Worm (Caenorhabditis elegans) whole organism, young adult: ENCODE data around the gene cpr-9.
A peak's percentile ranks its signal among the peaks of the same experiment; 100 is the strongest.

ENCODE experiments used
- B0019.2 ChIP-seq: fragments of 200-800 bp; sonication (Bioruptor generic); conservative IDR thresholded peaks from 2 replicates; pipeline ENCODE4 v1.3.6; 2022; ENCODE audit warnings: missing genetic modification reagents, missing genetic modification characterization, missing compliant biosample characterization
- B0035.1 ChIP-seq: sonication (generic microtip); optimal IDR thresholded peaks from 2 replicates; lab custom pipeline; 2016; ENCODE audit warnings: missing genetic modification characterization, mild to moderate bottlenecking, missing compliant biosample characterization, missing genotype, missing genetic modification reagents
- D2030.7 ChIP-seq: fragments of 200-800 bp; sonication (Bioruptor generic); IDR thresholded peaks from 2 replicates; pipeline ENCODE4 v1.3.6; 2022; ENCODE audit warnings: missing genetic modification reagents, missing genetic modification characterization, missing compliant biosample characterization
- F37B4.10 ChIP-seq: fragments of 200-800 bp; sonication (Bioruptor generic); IDR thresholded peaks from 2 replicates; pipeline ENCODE4 v1.3.6; 2022; ENCODE audit warnings: missing genetic modification characterization, missing compliant biosample characterization
- F39B2.1 ChIP-seq: fragments of 200-800 bp; sonication (Bioruptor generic); IDR thresholded peaks from 2 replicates; pipeline ENCODE4 v1.3.6; 2022; ENCODE audit warnings: missing genetic modification reagents, missing genetic modification characterization, missing compliant biosample characterization
- F49E8.2 ChIP-seq: sonication (generic microtip); optimal IDR thresholded peaks from 3 replicates; lab custom pipeline; 2017; ENCODE audit warnings: missing genetic modification characterization, mild to moderate bottlenecking, missing compliant biosample characterization, antibody characterized with exemption, moderate library complexity; ENCODE audit not compliant: insufficient read depth
- F57A8.1 ChIP-seq: fragments of 200-800 bp; sonication (Bioruptor generic); optimal IDR thresholded peaks from 2 replicates; lab custom pipeline; 2018; ENCODE audit warnings: mild to moderate bottlenecking, missing genetic modification characterization, moderate library complexity, missing compliant biosample characterization
- F57C9.4 ChIP-seq: sonication (generic microtip); optimal IDR thresholded peaks from 2 replicates; lab custom pipeline; 2017; ENCODE audit warnings: mild to moderate bottlenecking, missing genetic modification characterization, missing compliant biosample characterization
- K12H6.12 ChIP-seq: fragments of 200-800 bp; sonication (Bioruptor generic); optimal IDR thresholded peaks from 2 replicates; lab custom pipeline; 2018; ENCODE audit warnings: mild to moderate bottlenecking, missing genetic modification characterization, missing compliant biosample characterization
- Y53F4B.3 ChIP-seq: fragments of 200-800 bp; sonication (Bioruptor generic); IDR thresholded peaks from 2 replicates; pipeline ENCODE4 v1.3.6; 2022; ENCODE audit warnings: missing genetic modification reagents, missing genetic modification characterization, missing compliant biosample characterization
- Y67H2A.10 ChIP-seq: fragments of 200-800 bp; sonication (Bioruptor generic); conservative IDR thresholded peaks from 2 replicates; pipeline ENCODE4 v1.3.6; 2022; ENCODE audit warnings: missing genetic modification reagents, missing genetic modification characterization, missing compliant biosample characterization
- attf-5 ChIP-seq: fragments of 200-800 bp; sonication (Bioruptor generic); optimal IDR thresholded peaks from 2 replicates; lab custom pipeline; 2018; ENCODE audit warnings: mild to moderate bottlenecking, missing genetic modification characterization, missing compliant biosample characterization
- attf-6 ChIP-seq: fragments of 200-800 bp; sonication (Bioruptor generic); IDR thresholded peaks from 2 replicates; pipeline ENCODE4 v1.3.6; 2022; ENCODE audit warnings: missing genetic modification reagents, missing genetic modification characterization, missing compliant biosample characterization
- bed-2 ChIP-seq: fragments of 200-800 bp; sonication (Bioruptor generic); IDR thresholded peaks from 2 replicates; pipeline ENCODE4 v1.3.6; 2022; ENCODE audit warnings: missing genetic modification reagents, missing genetic modification characterization, missing compliant biosample characterization
- ceh-27 ChIP-seq: fragments of 200-800 bp; sonication (Bioruptor generic); optimal IDR thresholded peaks from 2 replicates; lab custom pipeline; 2018; ENCODE audit warnings: mild to moderate bottlenecking, missing genetic modification characterization, moderate library complexity, missing compliant biosample characterization
- ceh-40 ChIP-seq: fragments of 200-800 bp; sonication (Bioruptor generic); IDR thresholded peaks from 2 replicates; pipeline ENCODE4 v1.3.6; 2022; ENCODE audit warnings: missing genetic modification characterization, missing compliant biosample characterization
- ceh-58 ChIP-seq: fragments of 200-800 bp; sonication (Bioruptor generic); IDR thresholded peaks from 2 replicates; pipeline ENCODE4 v1.3.6; 2022; ENCODE audit warnings: missing genetic modification characterization, missing compliant biosample characterization
- egl-18 ChIP-seq: fragments of 200-800 bp; sonication (Bioruptor generic); IDR thresholded peaks from 2 replicates; pipeline ENCODE4 v1.3.6; 2022; ENCODE audit warnings: missing genetic modification reagents, missing genetic modification characterization, missing compliant biosample characterization
- egrh-3 ChIP-seq: fragments of 200-800 bp; sonication (Bioruptor generic); IDR thresholded peaks from 2 replicates; pipeline ENCODE4 v1.3.6; 2022; ENCODE audit warnings: missing genetic modification reagents, missing genetic modification characterization, missing compliant biosample characterization
- him-1 ChIP-seq: sonication (generic microtip); optimal IDR thresholded peaks from 2 replicates; lab custom pipeline; 2016; ENCODE audit warnings: missing genotype, missing genetic modification reagents, missing genetic modification characterization, missing compliant biosample characterization
- lag-1 ChIP-seq: fragments of 200-800 bp; sonication (Bioruptor generic); IDR thresholded peaks from 2 replicates; pipeline ENCODE4 v1.3.6; 2022; ENCODE audit warnings: missing genetic modification reagents, missing genetic modification characterization, missing compliant biosample characterization
- let-526 ChIP-seq: fragments of 200-800 bp; sonication (Bioruptor generic); IDR thresholded peaks from 2 replicates; pipeline ENCODE4 v1.3.6; 2022; ENCODE audit warnings: missing genetic modification reagents, missing genetic modification characterization, missing compliant biosample characterization
- let-607 ChIP-seq, 2 experiments: fragments of 200-800 bp in 1 of 2; sonication (Bioruptor generic) in 1 of 2; sonication (generic microtip) in 1 of 2; optimal IDR thresholded peaks; 2 replicates each; lab custom pipeline; 2016 to 2018; ENCODE audit warnings: mild to moderate bottlenecking in 2 of 2, missing compliant biosample characterization in 2 of 2, missing genetic modification characterization in 2 of 2, moderate library complexity in 2 of 2, missing genotype in 1 of 2
- lin-26 ChIP-seq: fragments of 200-800 bp; sonication (Bioruptor generic); IDR thresholded peaks from 2 replicates; pipeline ENCODE4 v1.3.6; 2022; ENCODE audit warnings: missing genetic modification reagents, missing genetic modification characterization, missing compliant biosample characterization
- lin-35 ChIP-seq, 3 experiments: fragments of 150-350 bp in 2 of 3; sonication (generic microtip) in 1 of 3; optimal IDR thresholded peaks; 2 replicates each; lab custom pipeline; 2014 to 2018; ENCODE audit warnings: missing biosample characterization in 3 of 3, missing genetic modification characterization in 3 of 3, missing genetic modification reagents in 3 of 3
- lin-40 ChIP-seq: sonication (generic microtip); optimal IDR thresholded peaks from 2 replicates; lab custom pipeline; 2016; ENCODE audit warnings: missing genetic modification characterization, mild to moderate bottlenecking, missing compliant biosample characterization, missing genotype, missing genetic modification reagents
- lsy-27 ChIP-seq: sonication (generic microtip); optimal IDR thresholded peaks from 2 replicates; lab custom pipeline; 2017; ENCODE audit warnings: missing genetic modification characterization, mild to moderate bottlenecking, missing compliant biosample characterization, antibody characterized with exemption, missing genotype, borderline replicate concordance; ENCODE audit not compliant: insufficient read depth
- madf-3 ChIP-seq: fragments of 200-800 bp; sonication (Bioruptor generic); IDR thresholded peaks from 2 replicates; pipeline ENCODE4 v1.3.6; 2022; ENCODE audit warnings: missing genetic modification reagents, missing genetic modification characterization, missing compliant biosample characterization
- mxl-1 ChIP-seq: sonication (generic microtip); optimal IDR thresholded peaks from 2 replicates; lab custom pipeline; 2016; ENCODE audit warnings: missing genetic modification characterization, missing compliant biosample characterization
- nfya-1 ChIP-seq: sonication (generic microtip); optimal IDR thresholded peaks from 2 replicates; lab custom pipeline; 2017; ENCODE audit warnings: antibody characterized with exemption, missing compliant biosample characterization, missing genetic modification characterization, borderline replicate concordance; ENCODE audit not compliant: insufficient read depth
- nfya-2 ChIP-seq: fragments of 200-800 bp; sonication (Bioruptor generic); IDR thresholded peaks from 2 replicates; pipeline ENCODE4 v1.3.6; 2022; ENCODE audit warnings: missing genetic modification reagents, missing genetic modification characterization, missing compliant biosample characterization
- nhr-179 ChIP-seq: sonication (generic microtip); optimal IDR thresholded peaks from 2 replicates; lab custom pipeline; 2016; ENCODE audit warnings: mild to moderate bottlenecking, missing genetic modification characterization, missing compliant biosample characterization
- nhr-80 ChIP-seq: sonication (generic microtip); optimal IDR thresholded peaks from 2 replicates; lab custom pipeline; 2016; ENCODE audit warnings: missing genetic modification characterization, missing compliant biosample characterization
- sea-2 ChIP-seq: fragments of 200-800 bp; sonication (Bioruptor generic); IDR thresholded peaks from 2 replicates; pipeline ENCODE4 v1.3.6; 2022; ENCODE audit warnings: missing genetic modification characterization, missing compliant biosample characterization
- snpc-4 ChIP-seq, 5 experiments: fragments of 150-350 bp in 1 of 5; sonication (generic microtip) in 4 of 5; optimal IDR thresholded peaks; 2 replicates each; lab custom pipeline; 2014 to 2018; ENCODE audit warnings: missing genetic modification characterization in 5 of 5, missing biosample characterization in 3 of 5, antibody characterized with exemption in 2 of 5, mild to moderate bottlenecking in 2 of 5, missing compliant biosample characterization in 2 of 5, missing genotype in 2 of 5, moderate library complexity in 2 of 5, missing genetic modification reagents in 1 of 5
- tbp1 ChIP-seq: fragments of 200-800 bp; sonication (Bioruptor generic); optimal IDR thresholded peaks from 2 replicates; lab custom pipeline; 2018; ENCODE audit warnings: mild to moderate bottlenecking, missing genetic modification characterization, missing compliant biosample characterization
- unc-130 ChIP-seq: sonication (generic microtip); optimal IDR thresholded peaks from 2 replicates; lab custom pipeline; 2016; ENCODE audit warnings: missing genetic modification reagents, missing genetic modification characterization, missing compliant biosample characterization
- unc-62 ChIP-seq: fragments of 150-350 bp; optimal IDR thresholded peaks from 2 replicates; lab custom pipeline; 2014; ENCODE audit warnings: missing biosample characterization, missing genetic modification reagents, missing genetic modification characterization

Gene cpr-9

DNA sequence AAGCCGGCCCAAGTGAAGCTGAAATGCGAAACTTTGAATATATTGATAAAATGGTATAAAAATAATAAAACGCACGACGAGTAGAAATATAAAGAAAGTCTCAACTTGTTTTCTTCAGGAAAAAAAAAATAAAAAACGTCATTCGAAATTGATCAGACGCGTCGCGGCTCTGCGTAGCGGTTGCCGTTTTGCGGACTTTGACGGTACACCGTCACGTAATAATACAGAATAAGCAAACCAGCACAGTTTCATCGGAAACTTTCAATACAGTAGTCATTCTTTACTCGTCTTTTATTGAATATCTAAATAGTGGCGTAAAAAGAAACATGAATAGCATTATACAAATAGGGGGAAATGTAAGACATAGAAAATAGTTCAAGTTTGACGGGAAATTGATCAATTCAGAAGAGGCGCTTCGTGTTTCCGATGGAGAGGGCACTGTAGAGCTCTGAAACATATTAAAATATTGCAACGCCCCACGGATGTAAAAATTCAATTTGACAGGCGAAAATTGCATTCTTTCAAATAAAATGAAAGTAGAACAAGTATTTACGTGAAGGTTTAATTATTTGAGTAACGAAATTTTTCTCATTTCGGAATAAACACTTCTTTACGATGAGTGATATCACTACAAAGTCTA, 9.0 kb upstream of the cpr-9 start, which contains the start of the genes cyl-1 and C52E4.7 (continued):
- TF ChIP-seq egl-18 (GFP tag; lab: Robert Waterston, UW) (no peak), madf-3 (GFP tag; lab: Robert Waterston, UW) (peak; percentile 98), snpc-4 (GFP tag; optimal IDR thresholded peaks at IDR 0.05; lab: Kevin White, UChicago) (no peak), snpc-4 (tag; optimal IDR thresholded peaks at IDR 0.05; lab: Kevin White, UChicago) (peak; percentile 26 to 83 (median 60)), let-607 (tag; optimal IDR thresholded peaks at IDR 0.05; lab: Kevin White, UChicago) (peak in 1 of 2 experiments; percentile 6), Y53F4B.3 (GFP tag; lab: Robert Waterston, UW) (no peak), nfya-2 (GFP tag; lab: Robert Waterston, UW) (no peak), let-526 (GFP tag; lab: Robert Waterston, UW) (no peak), unc-130 (no peak), F37B4.10 (GFP tag; lab: Robert Waterston, UW) (no peak), lin-35 (GFP tag; optimal IDR thresholded peaks at IDR 0.05; lab: Kevin White, UChicago) (peak in 1 of 3 experiments; percentile 12), F49E8.2 (tag; lab: Kevin White, UChicago) (peak; percentile 5), attf-5 (GFP tag; lab: Kevin White, UChicago) (peak; percentile 62), tbp1 (GFP tag; lab: Kevin White, UChicago) (peak; percentile 16), F57C9.4 (tag; lab: Kevin White, UChicago) (no peak), bed-2 (no peak), nhr-80 (tag; lab: Kevin White, UChicago) (peak; percentile 9), ceh-27 (peak; percentile 6)

DNA sequence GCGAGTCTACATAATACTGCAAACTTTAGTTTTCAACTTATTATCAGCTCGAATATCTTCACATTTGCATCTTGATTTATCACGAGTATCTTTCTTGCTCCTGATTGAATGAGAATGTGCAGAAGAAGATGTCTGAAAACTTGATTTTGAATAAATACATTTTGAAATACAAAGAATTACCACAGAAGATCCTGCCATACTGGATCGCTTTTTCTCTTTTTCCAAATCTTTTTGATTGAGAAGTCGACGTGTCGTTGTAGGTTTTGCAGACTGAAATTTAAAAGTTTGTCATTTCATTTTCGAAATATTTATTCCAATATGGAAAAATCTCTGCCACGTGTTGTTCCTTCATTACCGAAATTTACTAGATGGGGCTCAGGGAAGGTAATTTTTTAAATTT, 7.0 kb upstream of the cpr-9 start, which contains the start of gene C52E4.12:
Gene C52E4.12, plus strand, starts transcription at position 301 of the 400 bp plus-strand sequence.
- no peak for TF ChIP-seq madf-3 (GFP tag; lab: Robert Waterston, UW)

ce11 chrV:11997403-11997802, 5.5 kb upstream of the cpr-9 start:
- TF ChIP-seq lin-40 (tag; lab: Kevin White, UChicago): no peak
- no peak for TF ChIP-seq let-607 (tag; optimal IDR thresholded peaks at IDR 0.05; lab: Kevin White, UChicago)
- TF ChIP-seq let-526 (GFP tag; lab: Robert Waterston, UW): no peak
- no peak for TF ChIP-seq unc-62 (GFP tag; lab: Kevin White, UChicago)

- TF ChIP-seq mxl-1 (tag; lab: Kevin White, UChicago) (peak; percentile 73), B0019.2 (GFP tag; lab: Robert Waterston, UW) (no peak), lag-1 (peak; percentile 85; the same call in 1 of the 2 replicates), sea-2 (GFP tag; lab: Robert Waterston, UW) (no peak), lsy-27 (tag; lab: Kevin White, UChicago) (peak; percentile 64), Y67H2A.10 (GFP tag; lab: Robert Waterston, UW) (peak; percentile 28; the same call in 1 of the 2 replicates), attf-6 (no peak; the same call in 1 of the 2 replicates), ceh-58 (GFP tag; lab: Robert Waterston, UW) (0 out of 2 replicates have a peak, but pooled peaks have one; percentile 15), F57A8.1 (GFP tag; lab: Kevin White, UChicago) (peak; percentile 83), egrh-3 (GFP tag; lab: Robert Waterston, UW) (peak; percentile 43; the same call in 1 of the 2 replicates), B0035.1 (tag; lab: Kevin White, UChicago) (peak; percentile 72), nfya-1 (tag; lab: Kevin White, UChicago) (no peak), F39B2.1 (GFP tag; lab: Robert Waterston, UW) (0 out of 2 replicates have a peak, but pooled peaks have one; percentile 7), let-526 (GFP tag; lab: Robert Waterston, UW) (peak; percentile 77), egl-18 (GFP tag; lab: Robert Waterston, UW) (no peak), ceh-40 (GFP tag; lab: Robert Waterston, UW) (peak; percentile 12; the same call in 1 of the 2 replicates), him-1 (tag; lab: Kevin White, UChicago) (peak; percentile 93), D2030.7 (GFP tag; lab: Robert Waterston, UW) (peak; percentile 72), lin-26 (GFP tag; lab: Robert Waterston, UW) (peak; percentile 92), nhr-179 (peak; percentile 61), unc-62 (GFP tag; lab: Kevin White, UChicago) (no peak), K12H6.12 (tag; lab: Kevin White, UChicago) (peak; percentile 70), F37B4.10 (GFP tag; lab: Robert Waterston, UW) (no peak)
These were observed 951 bp upstream of the cpr-9 start, which contains the start of gene gcy-33 for ce11 chrV:12001747-12002456. TSS of gene gcy-33 (minus strand) at chrV:12001797.
